Worm (Caenorhabditis elegans) whole organism, L4 larva: ENCODE data around the gene smcl-1.

ENCODE experiments used
- egl-27 ChIP-seq: sonication (generic microtip); optimal IDR thresholded peaks from 3 replicates; lab custom pipeline; 2017; ENCODE audit warnings: missing biosample characterization, missing genetic modification reagents, missing genetic modification characterization
- lin-13 ChIP-seq: fragments of 150-350 bp; optimal IDR thresholded peaks from 2 replicates; lab custom pipeline; 2014; ENCODE audit warnings: missing biosample characterization, missing genetic modification reagents, missing genetic modification characterization
- mdl-1 ChIP-seq, 2 experiments: fragments of 150-350 bp in 1 of 2; sonication (generic microtip) in 1 of 2; optimal IDR thresholded peaks; 2 replicates each; lab custom pipeline; 2014 to 2017; ENCODE audit warnings: missing biosample characterization in 2 of 2, missing genetic modification characterization in 2 of 2
- nhr-25 ChIP-seq: sonication (generic microtip); optimal IDR thresholded peaks from 2 replicates; lab custom pipeline; 2017; ENCODE audit warnings: missing genetic modification characterization, mild to moderate bottlenecking, missing compliant biosample characterization, antibody characterized with exemption, moderate library complexity, borderline replicate concordance; ENCODE audit not compliant: insufficient read depth
- unc-39 ChIP-seq: sonication (generic microtip); optimal IDR thresholded peaks from 2 replicates; lab custom pipeline; 2017; ENCODE audit warnings: missing biosample characterization, missing genetic modification characterization

DNA sequence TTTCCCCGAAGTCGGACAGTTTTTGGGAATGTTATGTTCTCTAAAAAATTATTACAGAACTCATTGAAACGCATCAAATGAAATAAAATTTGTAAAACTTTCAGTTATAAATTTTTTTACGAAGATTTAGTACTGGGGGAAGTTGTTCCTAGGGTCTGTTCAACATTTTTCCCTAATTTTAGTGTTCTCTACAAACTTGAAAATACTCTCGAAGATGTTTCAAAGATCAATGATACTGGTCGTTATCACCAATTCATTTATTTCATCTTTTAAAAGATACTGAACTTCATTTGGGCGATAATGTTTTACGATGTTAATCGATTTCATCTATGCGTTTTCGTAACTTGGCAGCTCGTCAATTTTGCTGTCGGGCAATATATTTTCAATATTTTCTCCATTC is 9.0 kb downstream of the smcl-1 start, which contains the start of gene C44C10.3:
- no peak for TF ChIP-seq egl-27
- no peak for TF ChIP-seq nhr-25 (tag; lab: Kevin White, UChicago)
- no peak for TF ChIP-seq unc-39 (tag; lab: Kevin White, UChicago)
- TF ChIP-seq mdl-1 (tag; optimal IDR thresholded peaks at IDR 0.05; lab: Kevin White, UChicago), result no peak
- no peak for TF ChIP-seq lin-13 (GFP tag; lab: Kevin White, UChicago)
